Fruit fly (Drosophila melanogaster) whole organism, embryonic: ENCODE results near the gene esc.

Source experiments
- BtbVII ChIP-seq: fragments of 200-800 bp; sonication (Bioruptor generic); optimal IDR thresholded peaks from 3 replicates; lab custom pipeline; 2017; ENCODE audit warnings: missing biosample characterization, mild to moderate bottlenecking, missing genetic modification characterization
- CG11247 ChIP-seq: fragments of 200-800 bp; sonication (Bioruptor generic); IDR thresholded peaks from 2 replicates; pipeline ENCODE4 v1.3.6; 2022; ENCODE audit warnings: missing biosample characterization, missing genetic modification characterization
- CG12769 ChIP-seq: fragments of 200-800 bp; sonication (Bioruptor generic); optimal IDR thresholded peaks from 2 replicates; lab custom pipeline; 2019; ENCODE audit warnings: missing biosample characterization, mild to moderate bottlenecking, missing genetic modification characterization, moderate library complexity
- CG15479 ChIP-seq: fragments of 200-800 bp; sonication (Bioruptor generic); optimal IDR thresholded peaks from 3 replicates; lab custom pipeline; 2019; ENCODE audit warnings: missing biosample characterization, mild to moderate bottlenecking, missing genetic modification characterization, moderate library complexity
- CG15696 ChIP-seq: fragments of 200-800 bp; sonication (Bioruptor generic); optimal IDR thresholded peaks from 2 replicates; lab custom pipeline; 2019; ENCODE audit warnings: missing biosample characterization, mild to moderate bottlenecking, missing genetic modification characterization, moderate library complexity
- CG1647 ChIP-seq: fragments of 200-800 bp; sonication (Bioruptor generic); optimal IDR thresholded peaks from 3 replicates; lab custom pipeline; 2016; ENCODE audit warnings: missing biosample characterization, missing genetic modification characterization
- CG16813 ChIP-seq: fragments of 200-800 bp; sonication (Bioruptor generic); IDR thresholded peaks from 3 replicates; pipeline ENCODE4 v1.3.6; 2022; ENCODE audit warnings: missing biosample characterization, missing genetic modification characterization; ENCODE audit not compliant: partially characterized antibody
- CG17612 ChIP-seq: fragments of 200-800 bp; sonication (Bioruptor generic); IDR thresholded peaks from 2 replicates; pipeline ENCODE4 v1.3.6; 2022; ENCODE audit warnings: missing biosample characterization, missing genetic modification characterization
- CG17829 ChIP-seq: fragments of 200-800 bp; optimal IDR thresholded peaks from 2 replicates; lab custom pipeline; 2019; ENCODE audit warnings: missing biosample characterization, mild to moderate bottlenecking, missing genetic modification characterization, moderate library complexity
- CG18011 ChIP-seq: fragments of 200-800 bp; sonication (Bioruptor generic); optimal IDR thresholded peaks from 2 replicates; lab custom pipeline; 2017; ENCODE audit warnings: missing biosample characterization, missing genetic modification characterization, mild to moderate bottlenecking, moderate library complexity, missing genotype
- CG18262 ChIP-seq: fragments of 200-800 bp; optimal IDR thresholded peaks from 3 replicates; lab custom pipeline; 2019; ENCODE audit warnings: missing biosample characterization, mild to moderate bottlenecking, missing genetic modification characterization, moderate library complexity
- CG2202 ChIP-seq: fragments of 200-800 bp; sonication (Bioruptor generic); optimal IDR thresholded peaks from 2 replicates; lab custom pipeline; 2018; ENCODE audit warnings: missing biosample characterization, mild to moderate bottlenecking, missing genetic modification characterization
- CG2678 ChIP-seq: fragments of 200-800 bp; sonication (Bioruptor generic); optimal IDR thresholded peaks from 3 replicates; lab custom pipeline; 2019; ENCODE audit warnings: missing biosample characterization, mild to moderate bottlenecking, missing genetic modification characterization, moderate library complexity
- CG32532 ChIP-seq: fragments of 200-800 bp; sonication (Bioruptor generic); IDR thresholded peaks from 2 replicates; pipeline ENCODE4 v1.3.6; 2022; ENCODE audit warnings: missing biosample characterization, missing genetic modification characterization
- CG4282 ChIP-seq: fragments of 200-800 bp; sonication (Bioruptor generic); optimal IDR thresholded peaks from 2 replicates; lab custom pipeline; 2016; ENCODE audit warnings: missing biosample characterization, missing genetic modification characterization
- CG4360 ChIP-seq: fragments of 200-800 bp; sonication (Bioruptor generic); IDR thresholded peaks from 2 replicates; pipeline ENCODE4 v1.3.6; 2022; ENCODE audit warnings: missing biosample characterization, missing genetic modification characterization
- CG4820 ChIP-seq: fragments of 200-800 bp; sonication (Bioruptor generic); optimal IDR thresholded peaks from 3 replicates; lab custom pipeline; 2016; ENCODE audit warnings: missing biosample characterization, missing genetic modification characterization
- CG5245 ChIP-seq: fragments of 200-800 bp; sonication (Bioruptor generic); optimal IDR thresholded peaks from 3 replicates; lab custom pipeline; 2016; ENCODE audit warnings: missing biosample characterization, missing genetic modification characterization
- CG5953 ChIP-seq: fragments of 200-800 bp; sonication (Bioruptor generic); IDR thresholded peaks from 2 replicates; pipeline ENCODE4 v1.3.6; 2022; ENCODE audit warnings: missing biosample characterization, missing genetic modification characterization
- CG6683 ChIP-seq: fragments of 200-800 bp; sonication (Bioruptor generic); optimal IDR thresholded peaks from 2 replicates; lab custom pipeline; 2017; ENCODE audit warnings: missing biosample characterization, mild to moderate bottlenecking, missing genetic modification characterization, missing genetic modification reagents
- CG6689 ChIP-seq: fragments of 200-800 bp; sonication (Bioruptor generic); IDR thresholded peaks from 2 replicates; pipeline ENCODE4 v1.3.6; 2022; ENCODE audit warnings: missing biosample characterization, missing genetic modification characterization
- CG9437 ChIP-seq: fragments of 200-800 bp; sonication (Bioruptor generic); optimal IDR thresholded peaks from 2 replicates; lab custom pipeline; 2018; ENCODE audit warnings: missing biosample characterization, mild to moderate bottlenecking, missing genetic modification characterization
- CHES-1-like ChIP-seq: fragments of 200-800 bp; sonication (Bioruptor generic); optimal IDR thresholded peaks from 2 replicates; lab custom pipeline; 2016; ENCODE audit warnings: missing biosample characterization, missing genetic modification characterization
- Dad ChIP-seq: fragments of 200-800 bp; sonication (Bioruptor generic); optimal IDR thresholded peaks from 3 replicates; lab custom pipeline; 2016; ENCODE audit warnings: missing biosample characterization, missing genetic modification characterization
- Dfd ChIP-seq, 2 experiments: fragments of >200 bp; optimal IDR thresholded peaks; 2 replicates each; lab custom pipeline; 2017; ENCODE audit warnings: missing biosample characterization in 2 of 2, missing genetic modification characterization in 2 of 2
- Ets97D ChIP-seq: fragments of 200-800 bp; sonication (Bioruptor generic); optimal IDR thresholded peaks from 3 replicates; lab custom pipeline; 2016; ENCODE audit warnings: missing biosample characterization, missing genetic modification characterization
- Hey ChIP-seq: fragments of 200-800 bp; sonication (Bioruptor generic); optimal IDR thresholded peaks from 3 replicates; lab custom pipeline; 2018; ENCODE audit warnings: missing biosample characterization, mild to moderate bottlenecking, missing genetic modification characterization
- Hmr ChIP-seq: fragments of 200-800 bp; sonication (Bioruptor generic); optimal IDR thresholded peaks from 3 replicates; lab custom pipeline; 2017; ENCODE audit warnings: mild to moderate bottlenecking, missing biosample characterization, missing genetic modification reagents, missing genetic modification characterization
- Hmx ChIP-seq: fragments of 200-800 bp; sonication (Bioruptor generic); optimal IDR thresholded peaks from 2 replicates; lab custom pipeline; 2016; ENCODE audit warnings: missing biosample characterization, missing genetic modification characterization
- Hr39 ChIP-seq: fragments of >200 bp; optimal IDR thresholded peaks from 2 replicates; lab custom pipeline; 2017
- Hr78 ChIP-seq, 2 experiments: fragments of 200-800 bp in 1 of 2; fragments of >200 bp in 1 of 2; sonication (Bioruptor generic) in 1 of 2; optimal IDR thresholded peaks; 2 replicates each; lab custom pipeline; 2017 to 2019; ENCODE audit warnings: missing biosample characterization in 2 of 2, missing genetic modification characterization in 2 of 2, mild to moderate bottlenecking in 1 of 2, moderate library complexity in 1 of 2
- Med ChIP-seq: fragments of 200-800 bp; sonication (Bioruptor generic); peaks from one replicate; lab custom pipeline; 2016; ENCODE audit warnings: missing biosample characterization, missing genetic modification characterization, mild to moderate bottlenecking, inconsistent platforms, moderate library complexity
- NC2α ChIP-seq: fragments of 200-800 bp; sonication (Bioruptor generic); optimal IDR thresholded peaks from 2 replicates; lab custom pipeline; 2016; ENCODE audit warnings: missing biosample characterization, missing genetic modification characterization
- Pdp1 ChIP-seq, 2 experiments: fragments of 200-800 bp; sonication (Bioruptor generic); optimal IDR thresholded peaks; 3 replicates each; lab custom pipeline; 2016; ENCODE audit warnings: missing biosample characterization in 2 of 2, missing genetic modification characterization in 2 of 2, mild to moderate bottlenecking in 1 of 2, moderate library complexity in 1 of 2
- Rfx ChIP-seq: fragments of 200-800 bp; sonication (Bioruptor generic); IDR thresholded peaks from 2 replicates; pipeline ENCODE4 v1.3.6; 2022; ENCODE audit warnings: missing biosample characterization, missing genetic modification characterization
- chif ChIP-seq, 2 experiments: fragments of 200-800 bp; sonication (Bioruptor generic); optimal IDR thresholded peaks; 3 replicates each; lab custom pipeline; 2016; ENCODE audit warnings: missing biosample characterization in 2 of 2, missing genetic modification characterization in 2 of 2
- dmrt99B ChIP-seq: fragments of 200-800 bp; sonication (Bioruptor generic); optimal IDR thresholded peaks from 2 replicates; lab custom pipeline; 2018; ENCODE audit warnings: missing biosample characterization, mild to moderate bottlenecking, missing genetic modification characterization, moderate library complexity
- dysf ChIP-seq: fragments of 200-800 bp; sonication (Bioruptor generic); IDR thresholded peaks from 3 replicates; pipeline ENCODE4 v1.3.6; 2022; ENCODE audit warnings: missing biosample characterization, missing genetic modification characterization
- gsb ChIP-seq: fragments of 200-800 bp; sonication (Bioruptor generic); IDR thresholded peaks from 2 replicates; pipeline ENCODE4 v1.3.6; 2022; ENCODE audit warnings: missing biosample characterization, missing genetic modification characterization
- hbn ChIP-seq: fragments of 200-800 bp; sonication (Bioruptor generic); IDR thresholded peaks from 2 replicates; pipeline ENCODE4 v1.3.6; 2022; ENCODE audit warnings: missing biosample characterization, missing genetic modification characterization; ENCODE audit not compliant: partially characterized antibody
- hth ChIP-seq: fragments of >200 bp; optimal IDR thresholded peaks from 2 replicates; lab custom pipeline; 2017; ENCODE audit warnings: inconsistent platforms
- pan ChIP-seq, 4 experiments: fragments of >200 bp in 3 of 4; fragments of 200-800 bp in 1 of 4; sonication (Bioruptor generic) in 1 of 4; optimal IDR thresholded peaks in 3 of 4; IDR thresholded peaks in 1 of 4; 2 replicates each; pipeline versions ENCODE4 v1.3.6 to Lab custom; 2017 to 2022; ENCODE audit warnings: missing biosample characterization in 2 of 4, missing genetic modification characterization in 2 of 4, mixed read lengths in 1 of 4
- pros ChIP-seq: fragments of 200-800 bp; sonication (Bioruptor generic); optimal IDR thresholded peaks from 3 replicates; lab custom pipeline; 2019; ENCODE audit warnings: missing biosample characterization, mild to moderate bottlenecking, missing genetic modification characterization, moderate library complexity
- pzg ChIP-seq: fragments of 200-800 bp; sonication (Bioruptor generic); optimal IDR thresholded peaks from 3 replicates; lab custom pipeline; 2018; ENCODE audit warnings: missing biosample characterization, mild to moderate bottlenecking, missing genetic modification characterization, moderate library complexity
- salm ChIP-seq: fragments of 200-800 bp; sonication (Bioruptor generic); optimal IDR thresholded peaks from 2 replicates; lab custom pipeline; 2018; ENCODE audit warnings: missing biosample characterization, mild to moderate bottlenecking, missing genetic modification characterization
- sqz ChIP-seq: fragments of 200-800 bp; sonication (Bioruptor generic); optimal IDR thresholded peaks from 3 replicates; lab custom pipeline; 2018; ENCODE audit warnings: missing biosample characterization, mild to moderate bottlenecking, missing genetic modification characterization
- sug ChIP-seq: fragments of 200-800 bp; optimal IDR thresholded peaks from 2 replicates; lab custom pipeline; 2019; ENCODE audit warnings: missing biosample characterization, mild to moderate bottlenecking, missing genetic modification characterization, moderate library complexity
- trh ChIP-seq: fragments of 200-800 bp; sonication (Bioruptor generic); optimal IDR thresholded peaks from 2 replicates; lab custom pipeline; 2016; ENCODE audit warnings: missing biosample characterization, missing genetic modification characterization

esc gene

DNA sequence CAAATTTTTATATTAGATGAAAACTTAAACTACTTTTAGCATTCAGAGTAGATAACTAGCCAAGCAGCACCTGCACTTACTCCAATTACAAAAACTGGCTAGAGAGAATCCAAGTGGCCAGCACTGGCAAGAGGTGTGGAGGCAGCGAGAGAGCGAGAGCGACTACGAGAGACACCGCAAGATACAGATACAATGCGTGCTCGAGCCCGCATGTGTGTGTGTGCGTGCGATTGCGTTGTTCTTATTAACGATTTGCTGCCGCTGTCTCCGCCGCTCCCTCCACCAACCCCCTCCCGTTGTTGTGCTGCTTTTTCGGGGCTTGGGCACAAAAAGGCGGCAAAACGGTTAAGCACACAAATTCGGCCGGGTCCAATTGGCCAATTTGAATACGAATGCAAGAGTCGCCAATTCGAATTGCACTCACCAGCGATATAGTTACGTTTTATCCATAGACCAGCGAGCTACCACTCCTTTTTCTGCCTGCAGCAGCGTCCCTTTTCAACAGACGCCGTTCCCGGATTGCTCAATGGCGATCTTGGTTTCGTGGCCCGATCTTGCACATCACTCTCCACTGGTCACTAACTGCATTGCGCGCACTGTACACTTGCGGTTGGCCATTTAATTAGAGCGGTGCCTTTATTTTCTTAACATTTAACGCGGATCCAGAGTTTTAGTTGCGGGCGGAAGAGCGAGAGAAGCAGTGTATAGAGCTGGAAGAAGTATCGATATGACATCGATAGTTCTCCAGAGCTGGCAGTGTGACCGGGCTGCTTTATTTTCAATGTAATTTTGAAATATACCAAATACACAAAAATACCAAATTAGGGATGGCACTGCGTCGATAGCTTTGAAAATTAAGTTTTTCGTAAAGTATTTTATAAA is 20.3 kb downstream of the esc start, which contains the start of gene crol (continued):
- TF ChIP-seq Hmr (GFP tag; lab: Kevin White, UChicago) (peak; percentile 43), CHES-1-like (GFP tag; lab: Kevin White, UChicago) (peak; percentile 46), Hr39 (lab: Kevin White, UChicago) (no peak), chif (GFP tag; optimal IDR thresholded peaks at IDR 0.05; lab: Kevin White, UChicago) (no peak), CG32532 (GFP tag; lab: Robert Waterston, UW) (peak; percentile 54), CG17612 (GFP tag; lab: Robert Waterston, UW) (no peak), CG15479 (GFP tag; lab: Kevin White, UChicago) (peak; percentile 62), CG11247 (no peak), pan (optimal IDR thresholded peaks at IDR 0.05; lab: Kevin White, UChicago) (no peak), pan (GFP tag; optimal IDR thresholded peaks at IDR 0.05 in 1 of 2, IDR thresholded peaks at IDR 0.05 in 1 of 2) (peak in 1 of 2 experiments; percentile 20), hth (lab: Kevin White, UChicago) (no peak), CG6689 (GFP tag; lab: Robert Waterston, UW) (0 out of 2 replicates have a peak, but pooled peaks have one; percentile 8), CG5953 (no peak), BtbVII (GFP tag; lab: Kevin White, UChicago) (no peak), pzg (peak; percentile 81), CG1647 (GFP tag; lab: Kevin White, UChicago) (no peak), CG6683 (GFP tag; lab: Kevin White, UChicago) (no peak), CG17829 (tag; lab: Kevin White, UChicago) (peak; percentile 39), dysf (GFP tag; lab: Robert Waterston, UW) (no peak; the same call in 2 of the 3 replicates), trh (no peak), Hey (tag; lab: Kevin White, UChicago) (no peak), Ets97D (peak; percentile 81), Dfd (GFP tag; optimal IDR thresholded peaks at IDR 0.05; lab: Kevin White, UChicago) (no peak), CG15696 (tag; lab: Kevin White, UChicago) (peak; percentile 17), CG9437 (GFP tag; lab: Kevin White, UChicago) (no peak), CG2202 (tag; lab: Kevin White, UChicago) (no peak), CG4360 (GFP tag; lab: Robert Waterston, UW) (no peak), CG4282 (GFP tag; lab: Kevin White, UChicago) (no peak), Pdp1 (GFP tag; optimal IDR thresholded peaks at IDR 0.05; lab: Kevin White, UChicago) (peak in 1 of 2 experiments; percentile 44), CG2678 (tag; lab: Kevin White, UChicago) (no peak), gsb (GFP tag; lab: Robert Waterston, UW) (no peak), hbn (GFP tag; lab: Robert Waterston, UW) (peak; percentile 84), CG16813 (GFP tag; lab: Robert Waterston, UW) (peak; percentile 86), salm (no peak), dmrt99B (tag; lab: Kevin White, UChicago) (peak; percentile 6), pros (GFP tag; lab: Kevin White, UChicago) (peak; percentile 89), Hmx (GFP tag; lab: Kevin White, UChicago) (no peak), Hr78 (GFP tag; optimal IDR thresholded peaks at IDR 0.05; lab: Kevin White, UChicago) (no peak), Rfx (GFP tag; lab: Robert Waterston, UW) (peak; percentile 60), CG4820 (GFP tag; lab: Kevin White, UChicago) (no peak), sug (tag; lab: Kevin White, UChicago) (peak; percentile 28), Med (GFP tag; lab: Kevin White, UChicago) (peak; percentile 80), CG5245 (GFP tag; lab: Kevin White, UChicago) (peak; percentile 6), CG12769 (peak; percentile 94), sqz (GFP tag; lab: Kevin White, UChicago) (peak; percentile 14), Dad (GFP tag; lab: Kevin White, UChicago) (peak; percentile 15), CG18011 (GFP tag; lab: Kevin White, UChicago) (no peak), CG18262 (tag; lab: Kevin White, UChicago) (no peak), NC2α (no peak)
